Fruit fly (Drosophila melanogaster) whole organism, wandering third instar larva: ENCODE measurements around the gene comm3.

ENCODE experiments used
- Abd-B ChIP-seq: fragments of >200 bp; optimal IDR thresholded peaks from 2 replicates; lab custom pipeline; 2017; ENCODE audit warnings: missing biosample characterization, missing genetic modification characterization
- CG32264 ChIP-seq: fragments of 200-800 bp; sonication (Bioruptor generic); optimal IDR thresholded peaks from 2 replicates; lab custom pipeline; 2016; ENCODE audit warnings: missing biosample characterization, missing genetic modification characterization
- CrebA ChIP-seq: fragments of 200-800 bp; sonication (Bioruptor generic); optimal IDR thresholded peaks from 2 replicates; lab custom pipeline; 2016; ENCODE audit warnings: missing biosample characterization, mild to moderate bottlenecking, missing genetic modification characterization, borderline replicate concordance
- Dif ChIP-seq: fragments of 200-275, 200-300 bp; sonication (Bioruptor generic); optimal IDR thresholded peaks from 2 replicates; lab custom pipeline; 2018; ENCODE audit warnings: missing biosample characterization, missing genetic modification characterization; ENCODE audit not compliant: partially characterized antibody
- Hnf4 ChIP-seq: fragments of 200-800 bp; sonication (Bioruptor generic); optimal IDR thresholded peaks from 2 replicates; lab custom pipeline; 2016; ENCODE audit warnings: missing biosample characterization, mild to moderate bottlenecking, missing genetic modification characterization
- Hr83 ChIP-seq: fragments of 200-300 bp; sonication (Bioruptor generic); optimal IDR thresholded peaks from 2 replicates; lab custom pipeline; 2016; ENCODE audit warnings: missing biosample characterization, mild to moderate bottlenecking, missing genetic modification characterization, moderate library complexity; ENCODE audit not compliant: poor library complexity, severe bottlenecking
- Mio ChIP-seq: sonication (Bioruptor generic); optimal IDR thresholded peaks from 2 replicates; lab custom pipeline; 2016; ENCODE audit warnings: missing biosample characterization, missing genetic modification characterization
- Myc ChIP-seq: fragments of >200 bp; optimal IDR thresholded peaks from 2 replicates; lab custom pipeline; 2017
- N ChIP-seq: fragments of >200 bp; optimal IDR thresholded peaks from 2 replicates; lab custom pipeline; 2018; ENCODE audit warnings: missing biosample characterization, missing external identifiers, missing genetic modification characterization
- OdsH ChIP-seq: fragments of 200-800 bp; sonication (Bioruptor generic); optimal IDR thresholded peaks from 2 replicates; lab custom pipeline; 2016; ENCODE audit warnings: missing biosample characterization, mild to moderate bottlenecking, missing genetic modification characterization
- Sp1 ChIP-seq: fragments of 200-800 bp; sonication (Bioruptor generic); optimal IDR thresholded peaks from 3 replicates; lab custom pipeline; 2019; ENCODE audit warnings: missing biosample characterization, mild to moderate bottlenecking, missing genetic modification characterization, moderate library complexity
- br ChIP-seq: fragments of 200-800 bp; sonication (Bioruptor generic); optimal IDR thresholded peaks from 2 replicates; lab custom pipeline; 2016; ENCODE audit warnings: missing biosample characterization, missing genetic modification characterization
- brk ChIP-seq: fragments of 200-800 bp; sonication (Bioruptor generic); optimal IDR thresholded peaks from 2 replicates; lab custom pipeline; 2016; ENCODE audit warnings: missing biosample characterization, mild to moderate bottlenecking, missing genetic modification characterization
- dl ChIP-seq, 2 experiments: fragments of 175-275, 200-275 bp in 1 of 2; fragments of 200-275 bp in 1 of 2; sonication (Bioruptor generic); optimal IDR thresholded peaks; lab custom pipeline; 2018; ENCODE audit warnings: mild to moderate bottlenecking in 2 of 2, missing biosample characterization in 2 of 2, missing genetic modification characterization in 2 of 2, moderate library complexity in 2 of 2; ENCODE audit not compliant: partially characterized antibody in 2 of 2, insufficient read depth in 1 of 2
- dmrt93B ChIP-seq: fragments of 200-800 bp; sonication (Bioruptor generic); optimal IDR thresholded peaks from 2 replicates; lab custom pipeline; 2018; ENCODE audit warnings: missing biosample characterization, mild to moderate bottlenecking, missing genetic modification characterization
- dsf ChIP-seq: sonication (Bioruptor generic); optimal IDR thresholded peaks from 2 replicates; lab custom pipeline; 2016; ENCODE audit warnings: missing biosample characterization, missing genetic modification characterization, borderline replicate concordance
- ey ChIP-seq: fragments of 200-800 bp; sonication (Bioruptor generic); optimal IDR thresholded peaks from 2 replicates; lab custom pipeline; 2016; ENCODE audit warnings: missing biosample characterization, missing genetic modification characterization
- foxo ChIP-seq, 2 experiments: fragments of 200-800 bp; sonication (Bioruptor generic); optimal IDR thresholded peaks; 2 replicates in 1 of 2; 3 replicates in 1 of 2; lab custom pipeline; 2016 to 2017; ENCODE audit warnings: missing biosample characterization in 2 of 2, missing genetic modification characterization in 2 of 2
- fru ChIP-seq: fragments of 200-800 bp; sonication (Bioruptor generic); optimal IDR thresholded peaks from 3 replicates; lab custom pipeline; 2016; ENCODE audit warnings: missing biosample characterization, mild to moderate bottlenecking, missing genetic modification characterization
- h ChIP-seq: fragments of 200-800 bp; sonication (Bioruptor generic); optimal IDR thresholded peaks from 3 replicates; lab custom pipeline; 2016; ENCODE audit warnings: missing biosample characterization, mild to moderate bottlenecking, missing genetic modification characterization
- lola ChIP-seq: fragments of >200 bp; optimal IDR thresholded peaks from 2 replicates; lab custom pipeline; 2017; ENCODE audit warnings: missing biosample characterization, missing genetic modification characterization
- pan ChIP-seq: fragments of >200 bp; optimal IDR thresholded peaks from 2 replicates; lab custom pipeline; 2017
- psq ChIP-seq: fragments of 200-800 bp; sonication (Bioruptor generic); optimal IDR thresholded peaks from 3 replicates; lab custom pipeline; 2017; ENCODE audit warnings: missing biosample characterization, mild to moderate bottlenecking, missing genetic modification characterization, moderate library complexity
- rgr ChIP-seq: fragments of 200-800 bp; sonication (Bioruptor generic); optimal IDR thresholded peaks from 3 replicates; lab custom pipeline; 2016; ENCODE audit warnings: missing biosample characterization, mild to moderate bottlenecking, missing genetic modification characterization
- sage ChIP-seq: fragments of 200-800 bp; sonication (Bioruptor generic); optimal IDR thresholded peaks from 2 replicates; lab custom pipeline; 2016; ENCODE audit warnings: missing biosample characterization, mild to moderate bottlenecking, missing genetic modification characterization
- sv ChIP-seq: fragments of 200-800 bp; sonication (Bioruptor generic); optimal IDR thresholded peaks from 3 replicates; lab custom pipeline; 2016; ENCODE audit warnings: missing biosample characterization, missing genetic modification characterization
- tai ChIP-seq: sonication (Bioruptor generic); optimal IDR thresholded peaks from 2 replicates; lab custom pipeline; 2016; ENCODE audit warnings: missing biosample characterization, missing genetic modification characterization
- usp ChIP-seq: fragments of >200 bp; optimal IDR thresholded peaks from 2 replicates; lab custom pipeline; 2017; ENCODE audit warnings: missing biosample characterization, missing genetic modification characterization
- woc ChIP-seq: sonication (Bioruptor generic); optimal IDR thresholded peaks from 2 replicates; lab custom pipeline; 2016; ENCODE audit warnings: missing biosample characterization, mild to moderate bottlenecking, missing genetic modification characterization

Gene comm3

DNA sequence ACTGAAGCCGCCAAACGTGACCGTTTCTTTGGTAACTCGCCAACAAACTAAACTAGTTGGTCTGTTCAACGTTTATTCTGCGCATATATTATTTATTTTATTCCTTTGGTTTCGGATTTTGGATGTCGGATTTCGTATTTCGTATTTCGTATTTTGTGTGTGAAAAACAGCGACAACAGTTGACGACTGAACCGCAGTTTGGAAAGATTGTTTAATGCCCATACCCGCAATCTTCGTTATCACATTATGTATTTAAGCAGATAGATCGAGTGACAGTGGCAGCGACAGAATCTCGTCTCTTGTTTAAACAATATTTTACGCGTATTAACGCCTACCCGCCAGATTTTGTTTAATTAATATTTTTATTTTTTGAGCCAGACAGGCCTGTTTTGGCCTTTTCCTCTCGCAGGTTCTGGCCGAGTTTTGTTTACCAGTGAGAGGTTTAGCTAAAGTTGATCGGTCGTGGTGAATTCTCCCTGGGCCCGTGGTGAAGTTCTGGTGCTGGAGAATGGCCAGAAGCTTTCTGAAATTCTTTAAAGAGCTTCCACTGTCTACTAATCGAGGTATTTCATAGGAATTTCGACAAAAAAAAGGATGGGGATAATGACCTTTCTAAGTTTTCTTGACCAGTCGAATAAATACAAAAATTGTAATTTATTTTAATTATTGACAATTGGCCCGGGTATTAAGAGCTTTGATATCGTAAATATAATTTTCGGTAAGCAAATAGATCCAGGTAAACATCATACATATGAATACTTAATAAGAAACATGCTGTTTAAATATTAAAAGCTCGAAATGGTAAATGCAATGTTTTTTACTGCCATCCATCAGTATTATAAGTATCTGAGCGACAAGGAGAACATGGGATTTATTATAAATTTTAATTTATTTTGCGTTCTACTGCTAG lies at the start of gene comm3, which contains the start of gene CG43083:
Gene comm3 (minus strand): TSS at position 51 of the 910 bp plus-strand sequence.
Gene CG43083 (plus strand): TSS at position 860 of the 910 bp plus-strand sequence.
- no peak for TF ChIP-seq lola (GFP tag; lab: Kevin White, UChicago)
- TF ChIP-seq CrebA (GFP tag; lab: Kevin White, UChicago) = peak; percentile 34
- no peak for TF ChIP-seq Mio (GFP tag; lab: Kevin White, UChicago)
- TF ChIP-seq dsf (GFP tag; lab: Kevin White, UChicago) = no peak
- no peak for TF ChIP-seq ey
- peak; percentile 30 for TF ChIP-seq Hr83 (GFP tag; lab: Kevin White, UChicago)
- peak; percentile 32 for TF ChIP-seq fru
- TF ChIP-seq h (GFP tag; lab: Kevin White, UChicago) = peak; percentile 42
- no peak for TF ChIP-seq brk (GFP tag; lab: Kevin White, UChicago)
- TF ChIP-seq dl (GFP tag; optimal IDR thresholded peaks at IDR 0.05; lab: Kevin White, UChicago; ENCODE audit: insufficient read depth in 1 of 2, partially characterized antibody in 2 of 2) = no peak

DNA sequence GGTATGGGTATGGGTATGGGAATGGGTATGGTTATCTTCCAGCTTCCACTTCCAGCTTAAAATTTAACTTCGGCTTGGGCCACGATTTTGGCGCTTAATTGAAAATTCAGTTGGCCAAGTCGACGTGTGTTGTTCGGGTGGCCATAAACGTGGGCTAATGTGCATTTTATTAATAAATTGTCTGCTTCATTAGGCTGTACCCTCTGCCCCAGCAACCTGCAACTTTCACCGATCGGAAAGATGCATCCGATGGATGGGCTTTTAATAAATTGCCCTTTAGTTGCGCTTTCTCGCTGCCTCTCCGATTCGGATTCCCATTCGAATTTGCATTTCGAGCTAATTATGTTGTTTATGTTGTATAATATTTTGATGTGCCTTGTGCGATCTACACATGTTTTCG lies 47.6 kb upstream of the comm3 start:
- TF ChIP-seq h (GFP tag; lab: Kevin White, UChicago) = no peak
- no peak for TF ChIP-seq Abd-B (GFP tag; lab: Kevin White, UChicago)
- TF ChIP-seq br (GFP tag; lab: Kevin White, UChicago) = no peak
- TF ChIP-seq usp (GFP tag; lab: Kevin White, UChicago) = no peak
- no peak for TF ChIP-seq psq (GFP tag; lab: Kevin White, UChicago)
- no peak for TF ChIP-seq woc
- TF ChIP-seq Mio (GFP tag; lab: Kevin White, UChicago) = no peak
- TF ChIP-seq sv (GFP tag; lab: Kevin White, UChicago) = no peak
- no peak for TF ChIP-seq Myc (lab: Kevin White, UChicago)
- no peak for TF ChIP-seq sage (GFP tag; lab: Kevin White, UChicago)
- no peak for TF ChIP-seq rgr (GFP tag; lab: Kevin White, UChicago)
- TF ChIP-seq Hr83 (GFP tag; lab: Kevin White, UChicago) = no peak
- no peak for TF ChIP-seq dmrt93B (GFP tag; lab: Kevin White, UChicago)
- no peak for TF ChIP-seq CG32264 (GFP tag; lab: Kevin White, UChicago)

DNA sequence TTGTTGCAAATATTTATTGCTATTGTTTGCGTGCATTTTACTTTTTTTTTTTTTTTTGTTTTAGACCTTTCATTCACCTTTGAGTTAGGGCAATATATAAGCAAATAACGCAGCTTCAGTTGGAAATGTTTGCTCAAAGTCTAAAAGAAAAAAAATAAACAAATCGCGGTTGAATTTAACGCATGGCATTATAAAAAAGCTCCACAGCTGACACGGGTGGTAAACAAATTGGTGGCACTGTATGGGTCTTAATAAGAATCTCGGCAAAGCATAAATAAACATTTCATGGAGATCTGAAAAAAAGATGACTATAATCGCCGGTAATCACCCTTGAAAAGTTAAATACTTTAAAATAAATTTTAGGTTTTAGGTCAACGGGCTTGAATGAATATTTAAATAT lies 46.8 kb upstream of the comm3 start:
- TF ChIP-seq Myc (lab: Kevin White, UChicago) (no peak), OdsH (GFP tag; lab: Kevin White, UChicago) (peak; percentile 18)

DNA sequence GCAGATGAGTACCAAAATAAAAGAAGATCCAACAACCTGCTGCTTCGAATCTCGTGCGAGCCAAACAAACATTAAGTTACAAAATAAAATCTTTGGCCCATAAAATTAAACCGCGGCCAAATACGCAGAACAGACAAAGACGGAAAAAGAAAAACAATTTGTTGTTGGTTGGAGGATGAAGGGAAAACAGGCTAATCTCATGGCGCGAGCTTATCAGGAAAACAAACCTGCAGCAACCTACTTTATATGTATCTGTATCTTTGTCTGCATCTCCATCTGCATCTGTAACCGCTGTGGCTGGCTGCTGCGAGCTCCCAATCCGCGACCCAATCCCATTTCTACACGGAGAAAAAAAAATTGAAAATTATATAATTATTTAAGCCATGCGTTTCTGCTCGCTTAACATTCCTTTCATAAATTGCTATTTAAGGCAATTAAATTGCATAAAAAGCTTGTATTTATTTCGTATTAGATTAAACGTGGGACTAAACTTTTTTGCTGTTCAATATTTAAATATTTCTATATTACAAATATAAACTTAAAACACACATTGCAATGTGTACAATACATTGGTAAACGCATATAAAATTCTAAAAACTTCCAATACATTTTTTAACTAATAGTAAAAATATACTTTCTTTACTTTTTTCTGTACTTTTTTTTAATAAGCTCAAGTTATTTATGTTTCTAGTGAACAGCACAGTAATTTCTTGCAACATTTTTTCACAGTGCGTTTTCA lies 45.4 kb upstream of the comm3 start:
- peak; percentile 28 for TF ChIP-seq psq (GFP tag; lab: Kevin White, UChicago)
- TF ChIP-seq pan (lab: Kevin White, UChicago) = no peak
- TF ChIP-seq, all 38 proteins: peak for 1

DNA sequence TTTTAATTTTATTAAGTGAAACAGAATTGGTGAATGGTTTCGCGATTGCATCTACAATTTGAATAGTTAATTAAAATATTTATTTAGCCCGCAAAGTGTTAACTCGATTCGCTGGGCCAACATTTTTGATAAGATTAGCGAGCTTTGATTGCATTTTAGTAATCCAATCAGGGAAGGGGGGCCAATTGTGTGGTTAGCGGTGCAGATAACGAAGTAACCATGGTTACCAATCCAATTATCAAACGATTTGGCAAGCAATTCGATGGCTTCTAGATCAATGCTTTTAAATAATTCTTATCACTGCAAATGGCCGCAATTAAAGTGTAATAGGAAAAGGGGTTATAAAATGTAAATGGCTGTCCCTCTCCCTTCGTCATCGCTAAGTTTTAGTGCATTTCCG lies 44.8 kb upstream of the comm3 start:
- no peak for TF ChIP-seq usp (GFP tag; lab: Kevin White, UChicago)
- no peak for TF ChIP-seq foxo (GFP tag; optimal IDR thresholded peaks at IDR 0.05; lab: Kevin White, UChicago)
- TF ChIP-seq Myc (lab: Kevin White, UChicago) = no peak
- no peak for TF ChIP-seq sv (GFP tag; lab: Kevin White, UChicago)
- TF ChIP-seq CrebA (GFP tag; lab: Kevin White, UChicago) = no peak
- no peak for TF ChIP-seq ey
- TF ChIP-seq Sp1 (GFP tag; lab: Kevin White, UChicago) = no peak
- no peak for TF ChIP-seq tai (GFP tag; lab: Kevin White, UChicago)
- no peak for TF ChIP-seq sage (GFP tag; lab: Kevin White, UChicago)
- no peak for TF ChIP-seq N (GFP tag; lab: Kevin White, UChicago)
- no peak for TF ChIP-seq Dif
- no peak for TF ChIP-seq psq (GFP tag; lab: Kevin White, UChicago)
- no peak for TF ChIP-seq rgr (GFP tag; lab: Kevin White, UChicago)
- no peak for TF ChIP-seq dsf (GFP tag; lab: Kevin White, UChicago)
- no peak for TF ChIP-seq Hnf4 (GFP tag; lab: Kevin White, UChicago)
